Worm (Caenorhabditis elegans) whole organism, L2 larva: Measurements from ENCODE around the gene W01G7.4.

ENCODE experiments used
- Y55F3AM.14 ChIP-seq: fragments of 200-800 bp; sonication (Bioruptor generic); optimal IDR thresholded peaks from 2 replicates; lab custom pipeline; 2018; ENCODE audit warnings: mild to moderate bottlenecking, missing genetic modification characterization, missing compliant biosample characterization
- ceh-16 ChIP-seq: fragments of 150-350 bp; optimal IDR thresholded peaks from 2 replicates; lab custom pipeline; 2014; ENCODE audit warnings: missing biosample characterization, missing genetic modification characterization
- lin-39 ChIP-seq: fragments of 150-350 bp; optimal IDR thresholded peaks from 2 replicates; lab custom pipeline; 2014; ENCODE audit warnings: missing biosample characterization, missing genetic modification reagents, missing genetic modification characterization
- mab-5 ChIP-seq: fragments of 150-350 bp; optimal IDR thresholded peaks from 2 replicates; lab custom pipeline; 2014; ENCODE audit warnings: missing biosample characterization, missing genetic modification characterization
- mdl-1 ChIP-seq, 2 experiments: fragments of 150-350 bp in 1 of 2; sonication (generic microtip) in 1 of 2; optimal IDR thresholded peaks; 2 replicates each; lab custom pipeline; 2017; ENCODE audit warnings: missing biosample characterization in 2 of 2, missing genetic modification characterization in 2 of 2
- nhr-237 ChIP-seq: fragments of 150-350 bp; optimal IDR thresholded peaks from 2 replicates; lab custom pipeline; 2014; ENCODE audit warnings: missing biosample characterization, missing genetic modification characterization
- skn-1 ChIP-seq: sonication (generic microtip); optimal IDR thresholded peaks from 2 replicates; lab custom pipeline; 2017; ENCODE audit warnings: missing biosample characterization, missing genetic modification characterization
- unc-39 ChIP-seq: fragments of 150-350 bp; optimal IDR thresholded peaks from 2 replicates; lab custom pipeline; 2014; ENCODE audit warnings: missing biosample characterization, missing genetic modification characterization
- unc-62 ChIP-seq: fragments of 150-350 bp; optimal IDR thresholded peaks from 2 replicates; lab custom pipeline; 2014; ENCODE audit warnings: missing biosample characterization, missing genetic modification reagents, missing genetic modification characterization
- zag-1 ChIP-seq: fragments of 150-350 bp; optimal IDR thresholded peaks from 2 replicates; lab custom pipeline; 2014; ENCODE audit warnings: missing biosample characterization, missing genetic modification characterization
- ztf-11 ChIP-seq: sonication (generic microtip); optimal IDR thresholded peaks from 2 replicates; lab custom pipeline; 2017; ENCODE audit warnings: missing biosample characterization, missing genetic modification characterization
- ztf-4 ChIP-seq: fragments of 150-350 bp; optimal IDR thresholded peaks from 2 replicates; lab custom pipeline; 2014; ENCODE audit warnings: missing biosample characterization, missing genetic modification characterization

ce11 chrII:14032705-14033104 is 27.8 kb upstream of the W01G7.4 start:
- no peak for TF ChIP-seq skn-1 (tag; lab: Kevin White, UChicago)
- no peak for TF ChIP-seq unc-62 (GFP tag; lab: Kevin White, UChicago)
- no peak for TF ChIP-seq ceh-16 (tag; lab: Kevin White, UChicago)
- TF ChIP-seq ztf-4 (tag; lab: Kevin White, UChicago): no peak
- no peak for TF ChIP-seq lin-39 (tag; lab: Kevin White, UChicago)
- no peak for TF ChIP-seq zag-1 (tag; lab: Kevin White, UChicago)
- TF ChIP-seq ztf-11 (tag; lab: Kevin White, UChicago): no peak
- TF ChIP-seq mdl-1 (tag; optimal IDR thresholded peaks at IDR 0.05; lab: Kevin White, UChicago): no peak
- no peak for TF ChIP-seq unc-39 (tag; lab: Kevin White, UChicago)
- no peak for TF ChIP-seq Y55F3AM.14
- TF ChIP-seq nhr-237: no peak
- no peak for TF ChIP-seq mab-5 (tag; lab: Kevin White, UChicago)
